Fruit fly (Drosophila melanogaster) whole organism, prepupa: ENCODE measurements around the gene chas.

Experiments
- CG10631 ChIP-seq: fragments of 200-800 bp; sonication (Bioruptor generic); optimal IDR thresholded peaks from 2 replicates; lab custom pipeline; 2016; ENCODE audit warnings: missing biosample characterization, missing genetic modification characterization
- CG10669 ChIP-seq: fragments of 200-800 bp; sonication (Bioruptor generic); optimal IDR thresholded peaks from 3 replicates; lab custom pipeline; 2018; ENCODE audit warnings: missing biosample characterization, mild to moderate bottlenecking, missing genetic modification characterization, moderate library complexity
- CG11762 ChIP-seq: fragments of 200-800 bp; sonication (Bioruptor generic); optimal IDR thresholded peaks from 3 replicates; lab custom pipeline; 2016; ENCODE audit warnings: missing biosample characterization, missing genetic modification characterization; ENCODE audit not compliant: insufficient read depth
- CG11902 ChIP-seq: fragments of 200-800 bp; sonication (Bioruptor generic); optimal IDR thresholded peaks from 3 replicates; lab custom pipeline; 2016; ENCODE audit warnings: missing biosample characterization, missing genetic modification characterization
- CG15336 ChIP-seq: fragments of 200-800 bp; sonication (Bioruptor generic); IDR thresholded peaks from 2 replicates; pipeline ENCODE4 v1.3.6; 2022; ENCODE audit warnings: missing biosample characterization, missing genetic modification characterization
- CG1621 ChIP-seq: fragments of 200-800 bp; sonication (Bioruptor generic); optimal IDR thresholded peaks from 3 replicates; lab custom pipeline; 2018; ENCODE audit warnings: missing biosample characterization, mild to moderate bottlenecking, missing genetic modification characterization
- CG31627 ChIP-seq: fragments of 200-800 bp; sonication (Bioruptor generic); optimal IDR thresholded peaks from 3 replicates; lab custom pipeline; 2016; ENCODE audit warnings: missing biosample characterization, missing genetic modification characterization
- CG32006 ChIP-seq: fragments of 200-800 bp; sonication (Bioruptor generic); optimal IDR thresholded peaks from 3 replicates; lab custom pipeline; 2017; ENCODE audit warnings: missing biosample characterization, mild to moderate bottlenecking, missing genetic modification characterization
- CG6163 ChIP-seq: fragments of 200-800 bp; sonication (Bioruptor generic); IDR thresholded peaks from 3 replicates; pipeline ENCODE4 v1.3.6; 2022; ENCODE audit warnings: missing biosample characterization, missing genetic modification characterization
- CG6276 ChIP-seq: fragments of 200-800 bp; sonication (Bioruptor generic); optimal IDR thresholded peaks from 2 replicates; lab custom pipeline; 2017; ENCODE audit warnings: missing biosample characterization, mild to moderate bottlenecking, missing genetic modification characterization
- CG6854 ChIP-seq: fragments of 200-800 bp; sonication (Bioruptor generic); optimal IDR thresholded peaks from 2 replicates; lab custom pipeline; 2017; ENCODE audit warnings: missing biosample characterization, mild to moderate bottlenecking, missing genetic modification characterization
- CG8119 ChIP-seq: fragments of 200-800 bp; sonication (Bioruptor generic); IDR thresholded peaks from 3 replicates; pipeline ENCODE4 v1.3.6; 2022; ENCODE audit warnings: missing biosample characterization, missing genetic modification characterization
- Eip75B ChIP-seq: fragments of 200-800 bp; sonication (Bioruptor generic); optimal IDR thresholded peaks from 3 replicates; lab custom pipeline; 2016; ENCODE audit warnings: missing biosample characterization, missing genetic modification characterization
- Eip78C ChIP-seq: fragments of 200-800 bp; sonication (Bioruptor generic); peaks from one replicate; lab custom pipeline; 2016; ENCODE audit warnings: missing biosample characterization, missing genetic modification characterization
- Eip93F ChIP-seq: fragments of 200-800 bp; sonication (Bioruptor generic); optimal IDR thresholded peaks from 2 replicates; lab custom pipeline; 2016; ENCODE audit warnings: missing biosample characterization, mild to moderate bottlenecking, missing genetic modification characterization
- Ets21C ChIP-seq: fragments of 200-800 bp; sonication (Bioruptor generic); optimal IDR thresholded peaks from 3 replicates; lab custom pipeline; 2016; ENCODE audit warnings: missing biosample characterization, missing genetic modification characterization
- Hr38 ChIP-seq: sonication (Bioruptor generic); optimal IDR thresholded peaks from 2 replicates; lab custom pipeline; 2016; ENCODE audit warnings: missing biosample characterization, missing genetic modification characterization
- Hr4 ChIP-seq: fragments of 200-800 bp; sonication (Bioruptor generic); optimal IDR thresholded peaks from 3 replicates; lab custom pipeline; 2016; ENCODE audit warnings: missing biosample characterization, missing genetic modification characterization
- Lpt ChIP-seq: fragments of 200-800 bp; sonication (Bioruptor generic); optimal IDR thresholded peaks from 3 replicates; lab custom pipeline; 2016; ENCODE audit warnings: missing biosample characterization, missing genetic modification characterization
- Met ChIP-seq: fragments of 200-800 bp; sonication (Bioruptor generic); optimal IDR thresholded peaks from 3 replicates; lab custom pipeline; 2016; ENCODE audit warnings: missing biosample characterization, missing genetic modification characterization
- Sox14 ChIP-seq: fragments of 200-800 bp; sonication (Bioruptor generic); optimal IDR thresholded peaks from 3 replicates; lab custom pipeline; 2016; ENCODE audit warnings: missing biosample characterization, missing genetic modification characterization
- Sox15 ChIP-seq: fragments of 200-800 bp; sonication (Bioruptor generic); optimal IDR thresholded peaks from 3 replicates; lab custom pipeline; 2016; ENCODE audit warnings: missing biosample characterization, missing genetic modification characterization
- achi ChIP-seq: fragments of 200-800 bp; sonication (Bioruptor generic); optimal IDR thresholded peaks from 3 replicates; lab custom pipeline; 2016; ENCODE audit warnings: missing biosample characterization, missing genetic modification characterization
- acj6 ChIP-seq: fragments of 200-800 bp; sonication (Bioruptor generic); optimal IDR thresholded peaks from 3 replicates; lab custom pipeline; 2016; ENCODE audit warnings: missing biosample characterization, missing genetic modification characterization
- cyc ChIP-seq: fragments of 200-800 bp; sonication (Bioruptor generic); optimal IDR thresholded peaks from 3 replicates; lab custom pipeline; 2016; ENCODE audit warnings: missing biosample characterization, missing genetic modification characterization
- dac ChIP-seq: fragments of 200-800 bp; sonication (Bioruptor generic); optimal IDR thresholded peaks from 2 replicates; lab custom pipeline; 2017; ENCODE audit warnings: missing biosample characterization, mild to moderate bottlenecking, missing genetic modification characterization
- eg ChIP-seq: fragments of 200-800 bp; sonication (Bioruptor generic); IDR thresholded peaks from 3 replicates; pipeline ENCODE4 v1.3.6; 2022; ENCODE audit warnings: missing biosample characterization, missing genetic modification characterization
- esn ChIP-seq: fragments of 200-800 bp; sonication (Bioruptor generic); optimal IDR thresholded peaks from 2 replicates; lab custom pipeline; 2016; ENCODE audit warnings: missing biosample characterization, mild to moderate bottlenecking, missing genetic modification characterization, moderate library complexity
- fkh ChIP-seq: fragments of 200-800 bp; sonication (Bioruptor generic); optimal IDR thresholded peaks from 3 replicates; lab custom pipeline; 2017; ENCODE audit warnings: missing biosample characterization, mild to moderate bottlenecking, missing genetic modification characterization, moderate library complexity
- lz ChIP-seq: fragments of 200-800 bp; sonication (Bioruptor generic); optimal IDR thresholded peaks from 3 replicates; lab custom pipeline; 2016; ENCODE audit warnings: missing biosample characterization, missing genetic modification characterization
- pdm3 ChIP-seq: fragments of 200-800 bp; sonication (Bioruptor generic); optimal IDR thresholded peaks from 3 replicates; lab custom pipeline; 2016; ENCODE audit warnings: missing biosample characterization, missing genetic modification characterization
- ss ChIP-seq, 2 experiments: fragments of 200-800 bp; sonication (Bioruptor generic); optimal IDR thresholded peaks; 2 replicates in 1 of 2; 3 replicates in 1 of 2; lab custom pipeline; 2017 to 2018; ENCODE audit warnings: mild to moderate bottlenecking in 2 of 2, missing biosample characterization in 2 of 2, missing genetic modification characterization in 2 of 2, moderate library complexity in 1 of 2
- svp ChIP-seq: fragments of 200-800 bp; sonication (Bioruptor generic); peaks from one replicate; lab custom pipeline; 2016; ENCODE audit warnings: missing biosample characterization, missing genetic modification characterization
- vri ChIP-seq: fragments of 200-800 bp; sonication (Bioruptor generic); optimal IDR thresholded peaks from 3 replicates; lab custom pipeline; 2016; ENCODE audit warnings: missing biosample characterization, mild to moderate bottlenecking, missing genetic modification characterization

chas gene

dm6 chrX:17659119-17659452 lies 39.4 kb downstream of the chas start:
- peak; percentile 88 for TF ChIP-seq vri (GFP tag; lab: Kevin White, UChicago)
- no peak for TF ChIP-seq Eip75B

DNA sequence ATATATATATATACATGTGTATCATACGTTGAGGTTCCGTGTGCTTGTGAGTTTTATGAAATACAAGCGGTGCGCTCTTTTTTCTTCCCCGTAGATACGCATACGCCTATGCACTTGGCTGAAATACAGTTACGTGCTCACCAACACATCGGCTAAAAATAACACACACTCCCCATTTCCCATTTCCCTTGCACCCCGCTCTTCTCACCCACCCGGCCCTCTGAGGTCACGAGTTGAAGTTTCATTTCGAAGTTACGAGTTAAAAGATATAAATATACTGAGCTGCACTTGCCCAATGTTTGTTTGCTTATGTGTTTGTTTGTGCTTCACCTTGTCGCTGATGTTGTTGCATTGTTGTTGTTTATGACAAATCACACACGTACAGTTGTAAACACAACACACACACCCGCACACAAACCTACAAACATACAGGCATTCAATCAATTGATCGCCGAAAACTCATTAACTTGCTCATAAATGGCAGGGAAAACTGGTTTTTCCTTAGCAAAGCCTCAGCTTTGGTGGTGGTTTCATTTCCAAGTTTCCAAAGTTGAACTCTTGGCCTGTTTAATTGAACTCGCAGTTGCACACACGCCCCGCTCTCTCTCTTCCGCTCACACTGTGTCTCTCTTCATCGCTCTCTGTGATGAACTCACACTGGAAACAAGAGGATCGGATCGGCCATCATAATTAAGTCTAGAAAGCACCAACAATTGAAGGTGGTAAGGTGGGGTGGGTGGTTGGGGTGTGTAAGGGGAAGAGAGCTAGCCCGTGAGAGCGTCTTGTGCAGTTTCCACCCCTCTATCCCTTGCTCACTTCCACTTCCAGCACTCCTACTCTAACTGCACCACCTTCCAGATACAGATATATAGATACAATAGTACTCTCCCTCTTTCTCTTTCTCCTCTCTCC lies 40.1 kb downstream of the chas start:
- TF ChIP-seq CG15336: peak; percentile 28; the same call in 1 of the 2 replicates
- 0 out of 3 replicates have a peak, but pooled peaks have one; percentile 25 for TF ChIP-seq CG6163 (GFP tag; lab: Robert Waterston, UW)
- TF ChIP-seq ss (GFP tag; optimal IDR thresholded peaks at IDR 0.05; lab: Kevin White, UChicago): no peak
- peak; percentile 72 for TF ChIP-seq fkh (GFP tag; lab: Kevin White, UChicago)
- no peak for TF ChIP-seq Ets21C
- peak; percentile 51 for TF ChIP-seq Eip78C (GFP tag; lab: Kevin White, UChicago)
- TF ChIP-seq Sox14 (GFP tag; lab: Kevin White, UChicago): no peak
- peak; percentile 30; the same call in 1 of the 3 replicates for TF ChIP-seq CG8119 (GFP tag; lab: Robert Waterston, UW)
- no peak for TF ChIP-seq lz (GFP tag; lab: Kevin White, UChicago)
- TF ChIP-seq svp (GFP tag; lab: Kevin White, UChicago): peak; percentile 84
- no peak for TF ChIP-seq CG32006 (GFP tag; lab: Kevin White, UChicago)
- TF ChIP-seq eg (GFP tag; lab: Robert Waterston, UW): no peak
- no peak for TF ChIP-seq pdm3
- TF ChIP-seq achi: no peak
- TF ChIP-seq CG10631 (GFP tag; lab: Kevin White, UChicago): no peak
- TF ChIP-seq Lpt (GFP tag; lab: Kevin White, UChicago): peak; percentile 72

DNA sequence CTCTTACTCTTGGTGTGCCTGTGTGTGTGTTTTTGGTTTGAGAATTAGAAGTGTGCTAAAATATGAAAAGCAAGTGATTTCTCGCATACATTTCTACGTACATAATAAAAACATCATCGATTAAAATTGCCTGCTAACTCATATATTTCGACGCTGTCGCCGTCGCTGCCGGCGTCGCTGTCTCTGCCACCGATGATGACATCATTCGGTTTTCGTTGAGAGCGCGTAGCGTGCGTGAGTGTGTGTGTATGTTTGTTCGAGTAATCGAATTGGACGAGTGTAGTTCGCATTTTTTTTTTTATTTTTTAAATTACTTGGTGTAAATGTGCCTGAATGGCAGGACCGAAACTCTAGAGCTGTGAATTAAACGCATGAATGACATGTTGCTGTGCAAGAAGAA lies 40.8 kb downstream of the chas start:
- TF ChIP-seq Eip78C (GFP tag; lab: Kevin White, UChicago) (peak; percentile 62), CG11902 (GFP tag; lab: Kevin White, UChicago) (no peak), acj6 (GFP tag; lab: Kevin White, UChicago) (no peak), Sox15 (GFP tag; lab: Kevin White, UChicago) (no peak), vri (GFP tag; lab: Kevin White, UChicago) (peak; percentile 77)

dm6 chrX:17657050-17657696 lies 41.4 kb downstream of the chas start, which contains the start of gene beta-Spec:
Gene beta-Spec (plus strand): TSS chrX:17657372.
- peak; percentile 35 for TF ChIP-seq CG6854 (GFP tag; lab: Kevin White, UChicago)
- TF ChIP-seq svp (GFP tag; lab: Kevin White, UChicago): peak; percentile 70
- no peak for TF ChIP-seq Lpt (GFP tag; lab: Kevin White, UChicago)
- TF ChIP-seq CG1621 (tag; lab: Kevin White, UChicago): no peak
- no peak for TF ChIP-seq CG11762 (GFP tag; lab: Kevin White, UChicago)
- TF ChIP-seq CG8119 (GFP tag; lab: Robert Waterston, UW): no peak; the same call in 2 of the 3 replicates
- no peak for TF ChIP-seq CG6276 (GFP tag; lab: Kevin White, UChicago)
- TF ChIP-seq Sox14 (GFP tag; lab: Kevin White, UChicago): no peak

DNA sequence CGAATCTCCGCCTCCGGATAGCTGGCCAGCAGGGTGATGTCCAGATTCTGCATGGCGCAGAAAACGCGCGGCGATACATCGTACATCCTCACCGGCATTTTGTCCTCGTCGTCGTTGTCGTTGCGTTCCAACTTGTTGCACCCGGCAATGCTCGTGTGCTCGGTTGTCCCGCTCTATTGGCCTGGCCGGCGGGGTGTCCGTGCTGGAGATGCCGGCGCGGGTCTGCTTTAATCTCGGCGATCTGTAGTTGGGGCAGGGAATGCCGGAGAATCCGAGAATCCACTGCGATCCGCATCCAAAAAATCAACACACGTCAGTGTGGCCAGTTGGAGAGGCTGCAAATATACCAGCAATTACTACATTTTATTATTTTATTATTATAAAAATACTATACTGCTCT lies 42.0 kb downstream of the chas start, which contains the start of gene IntS2:
Gene IntS2 (minus strand): TSS at position 318 of the 400 bp plus-strand sequence.
- TF ChIP-seq CG1621 (tag; lab: Kevin White, UChicago) (no peak), CG10669 (GFP tag; lab: Kevin White, UChicago) (no peak), cyc (GFP tag; lab: Kevin White, UChicago) (no peak), CG31627 (GFP tag; lab: Kevin White, UChicago) (no peak), Eip93F (GFP tag; lab: Kevin White, UChicago) (no peak), CG6163 (GFP tag; lab: Robert Waterston, UW) (no peak), CG8119 (GFP tag; lab: Robert Waterston, UW) (no peak), esn (GFP tag; lab: Kevin White, UChicago) (no peak), Hr38 (GFP tag; lab: Kevin White, UChicago) (no peak), Hr4 (GFP tag; lab: Kevin White, UChicago) (no peak), dac (GFP tag; lab: Kevin White, UChicago) (no peak), Met (no peak), CG6276 (GFP tag; lab: Kevin White, UChicago) (no peak)
- TF ChIP-seq, all 60 proteins: peak for 0
